Fruit fly (Drosophila melanogaster): Measurements from ENCODE around the gene CG1265.

DNA sequence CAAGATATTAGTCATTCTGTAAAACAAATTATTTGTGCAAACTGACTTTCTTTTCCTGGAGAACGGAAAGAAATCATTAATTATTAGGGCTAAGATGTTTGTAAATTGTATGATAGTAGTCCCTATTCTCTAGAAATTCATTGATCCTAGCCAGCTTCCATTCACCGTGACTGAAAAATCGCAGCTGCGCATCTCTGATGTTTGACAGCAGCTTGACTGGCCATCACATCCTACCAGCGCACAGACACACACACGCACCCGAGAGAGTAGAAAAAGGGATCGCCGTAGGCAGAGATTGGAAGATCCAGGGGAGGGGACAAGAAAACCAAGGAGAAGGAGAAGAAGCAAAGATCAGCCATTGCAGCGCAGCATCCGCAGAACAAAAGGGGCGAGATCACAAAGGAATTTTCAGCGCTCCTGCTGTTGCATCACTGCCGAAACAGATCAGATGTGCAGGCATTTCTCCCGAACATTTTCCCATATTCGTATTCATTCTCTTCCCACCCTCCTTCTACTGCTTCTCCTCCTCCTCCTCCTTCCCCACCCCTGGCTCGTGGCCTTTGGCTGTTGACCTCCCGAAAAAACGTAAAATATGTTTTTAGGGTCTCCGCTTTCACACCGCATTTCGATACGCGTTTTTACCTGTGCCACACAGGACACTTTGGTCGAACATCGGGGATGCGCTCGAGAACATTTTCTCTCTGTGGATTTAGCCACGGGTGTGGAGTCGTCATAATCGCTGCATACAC lies 1.5 kb upstream of the CG1265 start:
- TF ChIP-seq usp (GFP tag; optimal IDR thresholded peaks at IDR 0.05) = no peak
- TF ChIP-seq psq (optimal IDR thresholded peaks at IDR 0.05) = no peak

All from whole organism.